Fruit fly (Drosophila melanogaster): ENCODE results near the gene neo.

The neo gene

dm6 chr3R:29773833-29774324 is 45.1 kb upstream of the neo start (continued):
- TF ChIP-seq dysf (GFP tag; IDR thresholded peaks at IDR 0.05) (peak; percentile 89), Fer3 (tag; optimal IDR thresholded peaks at IDR 0.05) (peak; percentile 84), Rfx (GFP tag; IDR thresholded peaks at IDR 0.05) (peak; percentile 89), C15 (GFP tag; IDR thresholded peaks at IDR 0.05) (0 out of 3 replicates have a peak, but pooled peaks have one; percentile 18), HHEX (GFP tag; optimal IDR thresholded peaks at IDR 0.05) (peak; percentile 59), eve (GFP tag; optimal IDR thresholded peaks at IDR 0.05) (peak in 1 of 2 experiments; percentile 96), CG10431 (GFP tag; optimal IDR thresholded peaks at IDR 0.05) (no peak), ATbp (GFP tag; optimal IDR thresholded peaks at IDR 0.05) (peak; percentile 18), Tbp (GFP tag; optimal IDR thresholded peaks at IDR 0.05) (no peak), CG2199 (GFP tag; IDR thresholded peaks at IDR 0.05) (no peak), CG43689 (GFP tag; IDR thresholded peaks at IDR 0.05) (peak; percentile 67), Nf-YB (GFP tag; optimal IDR thresholded peaks at IDR 0.05) (peak; percentile 54), CG12391 (tag; optimal IDR thresholded peaks at IDR 0.05) (peak; percentile 79), CG8944 (GFP tag; optimal IDR thresholded peaks at IDR 0.05) (peak; percentile 75), CG10267 (tag; optimal IDR thresholded peaks at IDR 0.05) (no peak), gem (tag; optimal IDR thresholded peaks at IDR 0.05) (peak; percentile 84), crc (GFP tag; optimal IDR thresholded peaks at IDR 0.05) (peak; percentile 55), ci (GFP tag; IDR thresholded peaks at IDR 0.05) (peak; percentile 59), kni (GFP tag; optimal IDR thresholded peaks at IDR 0.05) (no peak), CG34422 (GFP tag; IDR thresholded peaks at IDR 0.05) (no peak), Adf1 (GFP tag; IDR thresholded peaks at IDR 0.05) (no peak; the same call in 1 of the 2 replicates), disco-r (GFP tag; optimal IDR thresholded peaks at IDR 0.05) (peak; percentile 48), CG10959 (GFP tag; IDR thresholded peaks at IDR 0.05) (peak; percentile 46), grau (tag; optimal IDR thresholded peaks at IDR 0.05) (peak; percentile 87), CG14667 (GFP tag; IDR thresholded peaks at IDR 0.05) (peak; percentile 57), CG4328 (GFP tag; optimal IDR thresholded peaks at IDR 0.05) (peak; percentile 5), CG6683 (GFP tag; optimal IDR thresholded peaks at IDR 0.05) (peak; percentile 22), CG10654 (GFP tag; optimal IDR thresholded peaks at IDR 0.05) (peak; percentile 38), bbx (GFP tag; IDR thresholded peaks at IDR 0.05; ENCODE audit: partially characterized antibody) (no peak), ap (GFP tag; IDR thresholded peaks at IDR 0.05) (peak; percentile 51), HLH4C (GFP tag; IDR thresholded peaks at IDR 0.05; ENCODE audit: partially characterized antibody) (no peak), CG8089 (GFP tag; optimal IDR thresholded peaks at IDR 0.05) (peak; percentile 61), dimm (GFP tag; IDR thresholded peaks at IDR 0.05) (no peak), CG1529 (GFP tag; optimal IDR thresholded peaks at IDR 0.05) (peak; percentile 32), zfh1 (GFP tag; IDR thresholded peaks at IDR 0.05) (peak; percentile 68; the same call in 2 of the 3 replicates), CG7987 (GFP tag; optimal IDR thresholded peaks at IDR 0.05) (peak; percentile 0), E2f1 (GFP tag; IDR thresholded peaks at IDR 0.05) (peak; percentile 63; the same call in 1 of the 2 replicates), CG13123 (GFP tag; optimal IDR thresholded peaks at IDR 0.05) (peak; percentile 44), CG12219 (GFP tag; optimal IDR thresholded peaks at IDR 0.05) (peak; percentile 59), Lim3 (GFP tag; IDR thresholded peaks at IDR 0.05) (no peak), CG14965 (GFP tag; optimal IDR thresholded peaks at IDR 0.05; ENCODE audit: borderline replicate concordance) (peak; percentile 47), nmo (GFP tag; optimal IDR thresholded peaks at IDR 0.05) (peak; percentile 83), CG16863 (GFP tag; optimal IDR thresholded peaks at IDR 0.05) (peak; percentile 68), CG2875 (GFP tag; optimal IDR thresholded peaks at IDR 0.05) (peak; percentile 36), Xbp1 (GFP tag; optimal IDR thresholded peaks at IDR 0.05) (peak; percentile 72), Hr51 (GFP tag; optimal IDR thresholded peaks at IDR 0.05) (peak; percentile 74 to 82), D19A (tag; optimal IDR thresholded peaks at IDR 0.05) (peak; percentile 98), CG30403 (GFP tag; optimal IDR thresholded peaks at IDR 0.05) (peak; percentile 82), CG11247 (GFP tag; IDR thresholded peaks at IDR 0.05) (no peak; the same call in 1 of the 2 replicates), chn (GFP tag; optimal IDR thresholded peaks at IDR 0.05) (peak; percentile 53)

All from whole organism, embryonic.